Worm (Caenorhabditis elegans): Measurements from ENCODE around the gene F58H1.3.
A peak's percentile ranks its signal among the peaks of the same experiment; 100 is the strongest.

DNA sequence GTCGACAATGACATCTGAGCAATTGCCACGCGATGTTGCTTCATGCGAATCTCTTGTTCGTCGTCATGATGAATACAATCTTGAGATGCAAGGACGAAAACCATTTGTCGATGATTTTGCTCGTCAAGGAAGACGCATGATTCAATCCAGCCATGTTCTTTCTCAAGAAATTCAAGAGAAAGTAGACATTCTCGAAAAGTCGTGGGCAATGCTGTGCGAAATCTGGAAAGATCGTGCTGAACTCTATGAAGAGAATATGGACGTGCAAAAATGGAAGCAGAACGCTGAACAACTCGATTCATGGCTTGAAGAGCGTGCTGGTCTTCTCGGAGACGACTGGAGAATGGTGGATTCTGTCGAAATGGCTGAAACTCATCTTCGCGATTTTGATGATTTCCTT, 20.5 kb upstream of the F58H1.3 start:
- TF ChIP-seq elt-3 (tag; optimal IDR thresholded peaks at IDR 0.05): no peak
- TF ChIP-seq ama-1 (optimal IDR thresholded peaks at IDR 0.05): no peak
- TF ChIP-seq dpl-1 (GFP tag; optimal IDR thresholded peaks at IDR 0.05): no peak
- no peak for TF ChIP-seq ceh-82 (tag; optimal IDR thresholded peaks at IDR 0.05)
- TF ChIP-seq mep-1 (tag; optimal IDR thresholded peaks at IDR 0.05): no peak
- no peak for TF ChIP-seq fkh-8 (tag; optimal IDR thresholded peaks at IDR 0.05)
- TF ChIP-seq skn-1 (tag; optimal IDR thresholded peaks at IDR 0.05): no peak
- TF ChIP-seq aly-2 (tag; optimal IDR thresholded peaks at IDR 0.05): peak; percentile 48
- TF ChIP-seq fos-1 (tag; optimal IDR thresholded peaks at IDR 0.05): no peak
- no peak for TF ChIP-seq nhr-77 (tag; optimal IDR thresholded peaks at IDR 0.05)
- no peak for TF ChIP-seq nhr-47 (tag; optimal IDR thresholded peaks at IDR 0.05)
- no peak for TF ChIP-seq nhr-90 (tag; optimal IDR thresholded peaks at IDR 0.05; ENCODE audit: poor library complexity)
- TF ChIP-seq irx-1 (tag; optimal IDR thresholded peaks at IDR 0.05): no peak
- TF ChIP-seq elt-2 (tag; optimal IDR thresholded peaks at IDR 0.05): no peak

Measured in whole organism, L1 larva.